Worm (Caenorhabditis elegans) whole organism, L2 larva: ENCODE measurements around the gene hlh-29.

Source experiments
- lin-11 ChIP-seq: fragments of 150-350 bp; sonication (generic microtip); optimal IDR thresholded peaks from 2 replicates; lab custom pipeline; 2014; ENCODE audit warnings: missing biosample characterization, missing genetic modification characterization, inconsistent platforms, mixed read lengths
- nhr-6 ChIP-seq: fragments of 150-350 bp; optimal IDR thresholded peaks from 2 replicates; lab custom pipeline; 2014; ENCODE audit warnings: missing biosample characterization, missing genetic modification characterization

DNA sequence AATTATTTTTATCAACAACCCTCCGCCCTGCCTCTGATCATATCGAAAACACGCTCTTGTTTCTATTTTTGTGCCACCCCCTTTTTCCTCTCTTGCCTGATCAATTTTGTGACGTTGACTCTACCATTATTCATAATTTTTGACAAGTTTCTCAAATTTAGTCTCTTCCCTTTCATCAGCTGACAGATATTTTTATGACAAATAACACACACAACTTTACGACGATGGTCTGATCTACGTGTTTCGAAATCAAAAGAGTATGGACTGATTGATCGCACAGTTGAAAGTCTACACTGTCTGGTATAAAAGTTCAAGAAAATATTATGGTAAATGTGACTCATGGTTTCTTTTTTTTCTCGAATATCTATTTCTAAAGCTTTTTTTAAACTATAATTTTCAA lies 30.6 kb downstream of the hlh-29 start:
- no peak for TF ChIP-seq nhr-6 (tag; lab: Kevin White, UChicago)
- no peak for TF ChIP-seq lin-11 (tag; lab: Kevin White, UChicago)
